Fruit fly (Drosophila melanogaster) whole organism, embryonic: ENCODE data around the gene ph-d.

ENCODE experiments used
- Bgb ChIP-seq: fragments of 200-800 bp; sonication (Bioruptor generic); IDR thresholded peaks from 2 replicates; pipeline ENCODE4 v1.3.6; 2022; ENCODE audit warnings: missing biosample characterization, missing genetic modification characterization; ENCODE audit not compliant: partially characterized antibody
- CG10267 ChIP-seq: fragments of 200-800 bp; sonication (Bioruptor generic); optimal IDR thresholded peaks from 2 replicates; lab custom pipeline; 2018; ENCODE audit warnings: missing biosample characterization, mild to moderate bottlenecking, missing genetic modification characterization, moderate library complexity
- CG11093 ChIP-seq: fragments of 200-800 bp; sonication (Bioruptor generic); IDR thresholded peaks from 3 replicates; pipeline ENCODE4 v1.3.6; 2022; ENCODE audit warnings: missing biosample characterization, missing genetic modification characterization
- CG11247 ChIP-seq: fragments of 200-800 bp; sonication (Bioruptor generic); IDR thresholded peaks from 2 replicates; pipeline ENCODE4 v1.3.6; 2022; ENCODE audit warnings: missing biosample characterization, missing genetic modification characterization
- CG11696 ChIP-seq: fragments of 200-800 bp; sonication (Bioruptor generic); IDR thresholded peaks from 2 replicates; pipeline ENCODE4 v1.3.6; 2022; ENCODE audit warnings: missing biosample characterization, missing genetic modification characterization
- CG12155 ChIP-seq: fragments of 200-800 bp; sonication (Bioruptor generic); optimal IDR thresholded peaks from 3 replicates; lab custom pipeline; 2016; ENCODE audit warnings: missing biosample characterization, missing genetic modification characterization
- CG13123 ChIP-seq: fragments of 200-800 bp; sonication (Bioruptor generic); optimal IDR thresholded peaks from 2 replicates; lab custom pipeline; 2016; ENCODE audit warnings: missing biosample characterization, missing genetic modification characterization
- CG15269 ChIP-seq: fragments of 200-800 bp; sonication (Bioruptor generic); optimal IDR thresholded peaks from 2 replicates; lab custom pipeline; 2018; ENCODE audit warnings: missing biosample characterization, mild to moderate bottlenecking, missing genetic modification characterization, moderate library complexity
- CG15601 ChIP-seq: fragments of 200-800 bp; sonication (Bioruptor generic); optimal IDR thresholded peaks from 3 replicates; lab custom pipeline; 2019; ENCODE audit warnings: missing biosample characterization, mild to moderate bottlenecking, missing genetic modification characterization, moderate library complexity
- CG17912 ChIP-seq: fragments of 200-800 bp; sonication (Bioruptor generic); optimal IDR thresholded peaks from 2 replicates; lab custom pipeline; 2018; ENCODE audit warnings: missing biosample characterization, mild to moderate bottlenecking, missing genetic modification characterization
- CG1832 ChIP-seq: fragments of 200-800 bp; sonication (Bioruptor generic); optimal IDR thresholded peaks from 2 replicates; lab custom pipeline; 2017; ENCODE audit warnings: missing biosample characterization, mild to moderate bottlenecking, missing genetic modification characterization, inconsistent platforms
- CG2678 ChIP-seq: fragments of 200-800 bp; sonication (Bioruptor generic); optimal IDR thresholded peaks from 3 replicates; lab custom pipeline; 2019; ENCODE audit warnings: missing biosample characterization, mild to moderate bottlenecking, missing genetic modification characterization, moderate library complexity
- CG32772 ChIP-seq: fragments of 200-800 bp; sonication (Bioruptor generic); IDR thresholded peaks from 2 replicates; pipeline ENCODE4 v1.3.6; 2022; ENCODE audit warnings: missing biosample characterization, missing genetic modification characterization
- CG3838 ChIP-seq: fragments of 200-800 bp; sonication (Bioruptor generic); optimal IDR thresholded peaks from 3 replicates; lab custom pipeline; 2016; ENCODE audit warnings: missing biosample characterization, missing genetic modification characterization
- CG4360 ChIP-seq: fragments of 200-800 bp; sonication (Bioruptor generic); IDR thresholded peaks from 2 replicates; pipeline ENCODE4 v1.3.6; 2022; ENCODE audit warnings: missing biosample characterization, missing genetic modification characterization
- CG4617 ChIP-seq: fragments of 200-800 bp; sonication (Bioruptor generic); optimal IDR thresholded peaks from 3 replicates; lab custom pipeline; 2016; ENCODE audit warnings: missing biosample characterization, missing genetic modification characterization, borderline replicate concordance
- CG6654 ChIP-seq: fragments of 200-800 bp; sonication (Bioruptor generic); optimal IDR thresholded peaks from 2 replicates; lab custom pipeline; 2017; ENCODE audit warnings: missing biosample characterization, mild to moderate bottlenecking, missing genetic modification characterization
- CG7556 ChIP-seq: fragments of 200-800 bp; sonication (Bioruptor generic); optimal IDR thresholded peaks from 2 replicates; lab custom pipeline; 2017; ENCODE audit warnings: missing biosample characterization, mild to moderate bottlenecking, missing genetic modification characterization
- CG8765 ChIP-seq: fragments of 200-800 bp; sonication (Bioruptor generic); IDR thresholded peaks from 2 replicates; pipeline ENCODE4 v1.3.6; 2022; ENCODE audit warnings: missing biosample characterization, missing genetic modification characterization
- CG9876 ChIP-seq: fragments of 200-800 bp; sonication (Bioruptor generic); optimal IDR thresholded peaks from 2 replicates; lab custom pipeline; 2016; ENCODE audit warnings: missing biosample characterization, missing genetic modification characterization
- E2f1 ChIP-seq: fragments of 200-800 bp; sonication (Bioruptor generic); IDR thresholded peaks from 2 replicates; pipeline ENCODE4 v1.3.6; 2022; ENCODE audit warnings: missing biosample characterization, missing genetic modification characterization
- HLH54F ChIP-seq: fragments of 200-800 bp; sonication (Bioruptor generic); optimal IDR thresholded peaks from 3 replicates; lab custom pipeline; 2016; ENCODE audit warnings: missing biosample characterization, missing genetic modification characterization
- Hr39 ChIP-seq: fragments of >200 bp; optimal IDR thresholded peaks from 2 replicates; lab custom pipeline; 2017
- MESR4 ChIP-seq: fragments of 200-800 bp; sonication (Bioruptor generic); optimal IDR thresholded peaks from 2 replicates; lab custom pipeline; 2018; ENCODE audit warnings: missing biosample characterization, mild to moderate bottlenecking, missing genetic modification characterization, moderate library complexity
- Max ChIP-seq: fragments of 200-800 bp; sonication (Bioruptor generic); optimal IDR thresholded peaks from 2 replicates; lab custom pipeline; 2016; ENCODE audit warnings: missing biosample characterization, mild to moderate bottlenecking, missing genetic modification characterization
- Med ChIP-seq: fragments of 200-800 bp; sonication (Bioruptor generic); peaks from one replicate; lab custom pipeline; 2016; ENCODE audit warnings: missing biosample characterization, missing genetic modification characterization, mild to moderate bottlenecking, inconsistent platforms, moderate library complexity
- Meics ChIP-seq: fragments of 200-800 bp; sonication (Bioruptor generic); optimal IDR thresholded peaks from 2 replicates; lab custom pipeline; 2017; ENCODE audit warnings: missing biosample characterization, mild to moderate bottlenecking, missing genetic modification characterization
- NFAT ChIP-seq: fragments of 200-800 bp; sonication (Bioruptor generic); IDR thresholded peaks from 2 replicates; pipeline ENCODE4 v1.3.6; 2022; ENCODE audit warnings: missing biosample characterization, missing genetic modification characterization
- Rx ChIP-seq: fragments of 200-800 bp; sonication (Bioruptor generic); IDR thresholded peaks from 2 replicates; pipeline ENCODE4 v1.3.6; 2022; ENCODE audit warnings: missing biosample characterization, missing genetic modification characterization
- Trl ChIP-seq, 3 experiments: fragments of >200 bp in 2 of 3; fragments of 200-800 bp in 1 of 3; sonication (Bioruptor generic) in 1 of 3; optimal IDR thresholded peaks; 2 replicates in 1 of 3; 3 replicates in 2 of 3; lab custom pipeline; 2016 to 2017; ENCODE audit warnings: missing biosample characterization in 1 of 3, missing genetic modification characterization in 1 of 3
- ab ChIP-seq: fragments of 200-800 bp; sonication (Bioruptor generic); optimal IDR thresholded peaks from 2 replicates; lab custom pipeline; 2016; ENCODE audit warnings: missing biosample characterization, missing genetic modification characterization
- corto ChIP-seq: fragments of 200-800 bp; sonication (Bioruptor generic); optimal IDR thresholded peaks from 2 replicates; lab custom pipeline; 2016; ENCODE audit warnings: missing biosample characterization, mild to moderate bottlenecking, missing genetic modification characterization, moderate library complexity
- croc ChIP-seq: fragments of 200-800 bp; sonication (Bioruptor generic); conservative IDR thresholded peaks from 3 replicates; pipeline ENCODE4 v1.3.6; 2022; ENCODE audit warnings: missing biosample characterization, missing genetic modification characterization
- dmrt99B ChIP-seq: fragments of 200-800 bp; sonication (Bioruptor generic); optimal IDR thresholded peaks from 2 replicates; lab custom pipeline; 2018; ENCODE audit warnings: missing biosample characterization, mild to moderate bottlenecking, missing genetic modification characterization, moderate library complexity
- dysf ChIP-seq: fragments of 200-800 bp; sonication (Bioruptor generic); IDR thresholded peaks from 3 replicates; pipeline ENCODE4 v1.3.6; 2022; ENCODE audit warnings: missing biosample characterization, missing genetic modification characterization
- fd102C ChIP-seq: fragments of 200-800 bp; sonication (Bioruptor generic); optimal IDR thresholded peaks from 2 replicates; lab custom pipeline; 2018; ENCODE audit warnings: missing biosample characterization, mild to moderate bottlenecking, missing genetic modification characterization, moderate library complexity
- fd96Cb ChIP-seq: fragments of 200-800 bp; sonication (Bioruptor generic); optimal IDR thresholded peaks from 2 replicates; lab custom pipeline; 2018; ENCODE audit warnings: missing biosample characterization, mild to moderate bottlenecking, missing genetic modification characterization, moderate library complexity
- fu2 ChIP-seq: fragments of 200-800 bp; sonication (Bioruptor generic); optimal IDR thresholded peaks from 2 replicates; lab custom pipeline; 2016; ENCODE audit warnings: missing biosample characterization, missing genetic modification characterization
- her ChIP-seq: fragments of 200-800 bp; sonication (Bioruptor generic); optimal IDR thresholded peaks from 2 replicates; lab custom pipeline; 2016; ENCODE audit warnings: missing biosample characterization, missing genetic modification characterization
- jigr1 ChIP-seq: fragments of 200-800 bp; sonication (Bioruptor generic); IDR thresholded peaks from 3 replicates; pipeline ENCODE4 v1.3.6; 2022; ENCODE audit warnings: missing biosample characterization, missing genetic modification characterization
- lab ChIP-seq: fragments of 200-800 bp; sonication (Bioruptor generic); optimal IDR thresholded peaks from 3 replicates; lab custom pipeline; 2017; ENCODE audit warnings: missing biosample characterization, missing genetic modification characterization, mild to moderate bottlenecking, moderate library complexity, missing genetic modification reagents
- lilli ChIP-seq: fragments of 200-800 bp; sonication (Bioruptor generic); optimal IDR thresholded peaks from 3 replicates; lab custom pipeline; 2016; ENCODE audit warnings: missing biosample characterization, missing genetic modification characterization
- lola ChIP-seq, 3 experiments: fragments of >200 bp in 2 of 3; fragments of 200-800 bp in 1 of 3; sonication (Bioruptor generic) in 1 of 3; optimal IDR thresholded peaks; 2 replicates each; lab custom pipeline; 2017 to 2019; ENCODE audit warnings: missing biosample characterization in 3 of 3, missing genetic modification characterization in 3 of 3, mild to moderate bottlenecking in 1 of 3, moderate library complexity in 1 of 3
- mld ChIP-seq: fragments of 200-800 bp; sonication (Bioruptor generic); IDR thresholded peaks from 3 replicates; pipeline ENCODE4 v1.3.6; 2022; ENCODE audit warnings: missing biosample characterization, missing genetic modification characterization; ENCODE audit not compliant: partially characterized antibody
- odd ChIP-seq: fragments of 200-800 bp; sonication (Bioruptor generic); optimal IDR thresholded peaks from 2 replicates; lab custom pipeline; 2017; ENCODE audit warnings: missing biosample characterization, mild to moderate bottlenecking, missing genetic modification characterization
- prd ChIP-seq, 3 experiments: fragments of >200 bp in 2 of 3; fragments of 200-800 bp in 1 of 3; sonication (Bioruptor generic) in 1 of 3; optimal IDR thresholded peaks in 2 of 3; IDR thresholded peaks in 1 of 3; 2 replicates in 2 of 3; 3 replicates in 1 of 3; pipeline versions ENCODE4 v1.3.6 to Lab custom; 2017 to 2022; ENCODE audit warnings: missing biosample characterization in 1 of 3, missing genetic modification characterization in 1 of 3
- scrt ChIP-seq: fragments of 200-800 bp; sonication (Bioruptor generic); optimal IDR thresholded peaks from 2 replicates; lab custom pipeline; 2018; ENCODE audit warnings: missing biosample characterization, mild to moderate bottlenecking, missing genetic modification characterization, moderate library complexity
- zfh1 ChIP-seq: fragments of 200-800 bp; sonication (Bioruptor generic); IDR thresholded peaks from 3 replicates; pipeline ENCODE4 v1.3.6; 2022; ENCODE audit warnings: missing biosample characterization, missing genetic modification characterization
- zfh2 ChIP-seq: fragments of 200-800 bp; sonication (Bioruptor generic); optimal IDR thresholded peaks from 2 replicates; lab custom pipeline; 2016; ENCODE audit warnings: missing biosample characterization, missing genetic modification characterization

The ph-d gene

DNA sequence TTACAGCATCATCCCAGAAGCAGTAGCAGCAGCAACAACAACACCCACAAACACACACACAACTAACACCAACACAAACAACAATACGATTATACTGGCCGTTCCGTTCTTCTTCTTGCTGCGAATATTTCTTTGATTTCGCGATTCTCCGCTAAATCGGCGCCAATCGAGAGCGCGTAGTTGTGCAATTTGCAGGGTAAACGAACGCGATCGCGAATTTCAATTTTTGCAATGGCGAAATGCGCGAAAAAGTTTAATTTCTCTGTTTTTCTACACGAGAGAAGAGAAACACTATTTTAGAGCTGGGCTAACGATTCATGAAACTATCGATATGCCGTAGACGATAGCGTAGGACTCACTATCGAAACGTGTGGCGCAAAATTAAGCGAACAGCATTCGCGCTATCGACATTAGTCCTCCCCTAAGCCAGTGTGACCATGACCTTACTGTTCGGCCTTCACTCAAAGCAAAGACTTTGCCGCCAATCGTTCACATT, 35.6 kb upstream of the ph-d start, which contains the start of gene wapl (continued):
- TF ChIP-seq Meics (GFP tag; lab: Kevin White, UChicago), result no peak
- TF ChIP-seq jigr1 (GFP tag; lab: Robert Waterston, UW), result no peak
- no peak for TF ChIP-seq CG32772 (GFP tag; lab: Robert Waterston, UW)
- no peak for TF ChIP-seq CG1832 (GFP tag; lab: Kevin White, UChicago)
- peak; percentile 56 for TF ChIP-seq CG10267
- TF ChIP-seq her, result peak; percentile 64
- no peak for TF ChIP-seq E2f1 (GFP tag; lab: Robert Waterston, UW)
- TF ChIP-seq corto, result no peak
- no peak for TF ChIP-seq croc (GFP tag; lab: Robert Waterston, UW)
- no peak for TF ChIP-seq Hr39
- no peak for TF ChIP-seq CG17912 (GFP tag; lab: Kevin White, UChicago)
- TF ChIP-seq dysf (GFP tag; lab: Robert Waterston, UW), result no peak
- peak; percentile 37 for TF ChIP-seq CG9876 (GFP tag; lab: Kevin White, UChicago)
- TF ChIP-seq fd102C, result no peak
- peak; percentile 11 for TF ChIP-seq CG15601
- no peak for TF ChIP-seq CG6654 (GFP tag; lab: Kevin White, UChicago)
- TF ChIP-seq CG11247 (GFP tag; lab: Robert Waterston, UW), result no peak
- TF ChIP-seq Trl (optimal IDR thresholded peaks at IDR 0.05; lab: Kevin White, UChicago), result no peak
- peak; percentile 22 for TF ChIP-seq Trl (GFP tag; optimal IDR thresholded peaks at IDR 0.05; lab: Kevin White, UChicago)
- no peak for TF ChIP-seq odd
- TF ChIP-seq prd (optimal IDR thresholded peaks at IDR 0.05; lab: Kevin White, UChicago), result no peak
- TF ChIP-seq prd (GFP tag; IDR thresholded peaks at IDR 0.05; lab: Robert Waterston, UW), result peak; percentile 32; the same call in 1 of the 3 replicates
- no peak for TF ChIP-seq CG15269 (tag; lab: Kevin White, UChicago)
- no peak for TF ChIP-seq CG11093
- no peak for TF ChIP-seq CG13123 (GFP tag; lab: Kevin White, UChicago)
- peak; percentile 86 for TF ChIP-seq MESR4 (GFP tag; lab: Kevin White, UChicago)
- TF ChIP-seq CG8765, result no peak; the same call in 1 of the 2 replicates
- no peak for TF ChIP-seq scrt (GFP tag; lab: Kevin White, UChicago)
- peak; percentile 76 for TF ChIP-seq CG4360 (GFP tag; lab: Robert Waterston, UW)
- TF ChIP-seq lab (GFP tag; lab: Kevin White, UChicago), result peak; percentile 19
- TF ChIP-seq CG12155 (GFP tag; lab: Kevin White, UChicago), result peak; percentile 12
- TF ChIP-seq NFAT (GFP tag; lab: Robert Waterston, UW), result 0 out of 2 replicates have a peak, but pooled peaks have one; percentile 26
- TF ChIP-seq dmrt99B (tag; lab: Kevin White, UChicago), result no peak
- TF ChIP-seq CG11696 (GFP tag; lab: Robert Waterston, UW), result no peak
- TF ChIP-seq zfh2, result no peak
- TF ChIP-seq CG2678 (tag; lab: Kevin White, UChicago), result no peak
- no peak for TF ChIP-seq CG3838
- TF ChIP-seq mld (GFP tag; lab: Robert Waterston, UW), result peak; percentile 87
- TF ChIP-seq Max (GFP tag; lab: Kevin White, UChicago), result no peak
- TF ChIP-seq lilli, result peak; percentile 58
- TF ChIP-seq fu2 (GFP tag; lab: Kevin White, UChicago), result peak; percentile 26
- no peak for TF ChIP-seq fd96Cb (tag; lab: Kevin White, UChicago)
- peak; percentile 89 for TF ChIP-seq CG4617 (GFP tag; lab: Kevin White, UChicago)
- TF ChIP-seq ab (GFP tag; lab: Kevin White, UChicago), result no peak
- peak; percentile 47 for TF ChIP-seq HLH54F (GFP tag; lab: Kevin White, UChicago)
- TF ChIP-seq lola (GFP tag; optimal IDR thresholded peaks at IDR 0.05; lab: Kevin White, UChicago), result no peak
- TF ChIP-seq Bgb, result peak; percentile 97
- no peak for TF ChIP-seq zfh1
- no peak for TF ChIP-seq CG7556 (GFP tag; lab: Kevin White, UChicago)
- TF ChIP-seq Rx (GFP tag; lab: Robert Waterston, UW), result no peak
- peak; percentile 92 for TF ChIP-seq Med (GFP tag; lab: Kevin White, UChicago)
